Fruit fly (Drosophila melanogaster): ENCODE data around the gene Jon66Cii.

- TF ChIP-seq CG15336 (GFP tag; IDR thresholded peaks at IDR 0.05), result peak; percentile 83
- no peak for TF ChIP-seq Ets21C (GFP tag; optimal IDR thresholded peaks at IDR 0.05)
- peak; percentile 20 for TF ChIP-seq CG9139 (GFP tag; optimal IDR thresholded peaks at IDR 0.05)
- peak; percentile 82 for TF ChIP-seq CG11902 (GFP tag; optimal IDR thresholded peaks at IDR 0.05)
- TF ChIP-seq CG6854 (GFP tag; optimal IDR thresholded peaks at IDR 0.05), result peak; percentile 60
- TF ChIP-seq Hr39 (GFP tag; optimal IDR thresholded peaks at IDR 0.05), result peak; percentile 90
Measured at dm6 chr3L:8398763-8399445, 5.5 kb upstream of the Jon66Cii start.
